Worm (Caenorhabditis elegans) whole organism, L4 larva: ENCODE measurements around the gene pan-1.

Experiments used
- D1046.2 ChIP-seq: fragments of 200-800 bp; sonication (Bioruptor generic); IDR thresholded peaks from 2 replicates; pipeline ENCODE4 v1.3.6; 2022; ENCODE audit warnings: missing genetic modification characterization, missing compliant biosample characterization
- F10B5.3 ChIP-seq: sonication (generic microtip); optimal IDR thresholded peaks from 2 replicates; lab custom pipeline; 2016; ENCODE audit warnings: mild to moderate bottlenecking, missing genetic modification characterization, missing compliant biosample characterization
- F26F4.8 ChIP-seq: fragments of 200-800 bp; sonication (Bioruptor generic); conservative IDR thresholded peaks from 2 replicates; pipeline ENCODE4 v1.3.6; 2022; ENCODE audit warnings: missing genetic modification characterization, missing compliant biosample characterization
- F49E8.2 ChIP-seq: sonication (generic microtip); optimal IDR thresholded peaks from 2 replicates; lab custom pipeline; 2016; ENCODE audit warnings: missing compliant biosample characterization, mild to moderate bottlenecking, missing genetic modification characterization, borderline replicate concordance
- R02D3.7 ChIP-seq: fragments of 150-350 bp; sonication (generic microtip); optimal IDR thresholded peaks from 3 replicates; lab custom pipeline; 2014; ENCODE audit warnings: missing biosample characterization, missing genetic modification characterization
- Y48G9A.11 ChIP-seq: fragments of 200-800 bp; sonication (Bioruptor generic); IDR thresholded peaks from 2 replicates; pipeline ENCODE4 v1.3.6; 2022; ENCODE audit warnings: missing genetic modification reagents, missing genetic modification characterization, missing compliant biosample characterization
- aha-1 ChIP-seq: fragments of 150-350 bp; peaks from one replicate; lab custom pipeline; 2014; ENCODE audit warnings: missing biosample characterization, missing genetic modification characterization
- ceh-20 ChIP-seq: fragments of 200-800 bp; sonication (Bioruptor generic); IDR thresholded peaks from 2 replicates; pipeline ENCODE4 v1.3.6; 2022; ENCODE audit warnings: missing genetic modification reagents, missing genetic modification characterization, missing compliant biosample characterization
- ceh-62 ChIP-seq: sonication (generic microtip); optimal IDR thresholded peaks from 2 replicates; lab custom pipeline; 2017; ENCODE audit warnings: missing biosample characterization, missing genetic modification characterization
- ceh-82 ChIP-seq: sonication (generic microtip); optimal IDR thresholded peaks from 2 replicates; lab custom pipeline; 2017; ENCODE audit warnings: missing biosample characterization, missing genetic modification characterization
- ctbp-1 ChIP-seq: fragments of 200-800 bp; sonication (Bioruptor generic); IDR thresholded peaks from 2 replicates; pipeline ENCODE4 v1.3.6; 2022; ENCODE audit warnings: missing genetic modification reagents, missing genetic modification characterization, missing compliant biosample characterization
- daf-16 ChIP-seq, 3 experiments: sonication (generic microtip); optimal IDR thresholded peaks; 2 replicates each; lab custom pipeline; 2016 to 2017; ENCODE audit warnings: missing genetic modification characterization in 3 of 3, missing genetic modification reagents in 3 of 3, mild to moderate bottlenecking in 2 of 3, missing compliant biosample characterization in 2 of 3, missing biosample characterization in 1 of 3, moderate library complexity in 1 of 3
- dpl-1 ChIP-seq: fragments of 150-350 bp; optimal IDR thresholded peaks from 2 replicates; lab custom pipeline; 2014; ENCODE audit warnings: missing biosample characterization, missing genetic modification reagents, missing genetic modification characterization
- duxl-1 ChIP-seq: sonication (generic microtip); optimal IDR thresholded peaks from 2 replicates; lab custom pipeline; 2016; ENCODE audit warnings: mild to moderate bottlenecking, missing genetic modification characterization, moderate library complexity, missing compliant biosample characterization; ENCODE audit not compliant: poor library complexity
- dve-1 ChIP-seq: sonication (generic microtip); optimal IDR thresholded peaks from 2 replicates; lab custom pipeline; 2017; ENCODE audit warnings: antibody characterized with exemption, mild to moderate bottlenecking, missing genetic modification characterization, missing compliant biosample characterization; ENCODE audit not compliant: insufficient read depth
- gei-8 ChIP-seq: fragments of 200-800 bp; sonication (Bioruptor generic); optimal IDR thresholded peaks from 2 replicates; lab custom pipeline; 2018; ENCODE audit warnings: mild to moderate bottlenecking, missing genetic modification characterization, missing compliant biosample characterization
- hlh-11 ChIP-seq: fragments of 200-800 bp; sonication (Bioruptor generic); optimal IDR thresholded peaks from 2 replicates; lab custom pipeline; 2018; ENCODE audit warnings: mild to moderate bottlenecking, missing genetic modification characterization, missing compliant biosample characterization
- hmg-1.1 ChIP-seq: fragments of 200-800 bp; sonication (Bioruptor generic); IDR thresholded peaks from 2 replicates; pipeline ENCODE4 v1.3.6; 2022; ENCODE audit warnings: missing genetic modification reagents, missing genetic modification characterization, missing compliant biosample characterization
- lin-15B ChIP-seq: fragments of 150-350 bp; sonication (generic microtip); optimal IDR thresholded peaks from 3 replicates; lab custom pipeline; 2014; ENCODE audit warnings: missing biosample characterization, missing genetic modification characterization
- lin-38 ChIP-seq: fragments of 200-800 bp; sonication (Bioruptor generic); IDR thresholded peaks from 2 replicates; pipeline ENCODE4 v1.3.6; 2022; ENCODE audit warnings: missing genetic modification reagents, missing genetic modification characterization, missing compliant biosample characterization
- lin-39 ChIP-seq: fragments of 150-350 bp; optimal IDR thresholded peaks from 2 replicates; lab custom pipeline; 2014; ENCODE audit warnings: missing biosample characterization, missing genetic modification reagents, missing genetic modification characterization
- lsy-2 ChIP-seq, 2 experiments: fragments of 150-350 bp in 1 of 2; sonication (generic microtip) in 1 of 2; optimal IDR thresholded peaks; 2 replicates each; lab custom pipeline; 2014 to 2017; ENCODE audit warnings: missing biosample characterization in 2 of 2, missing genetic modification characterization in 2 of 2
- mes-2 ChIP-seq: sonication (generic microtip); optimal IDR thresholded peaks from 2 replicates; lab custom pipeline; 2016; ENCODE audit warnings: missing genotype, mild to moderate bottlenecking, missing genetic modification characterization, missing compliant biosample characterization; ENCODE audit not compliant: poor library complexity, severe bottlenecking
- mxl-3 ChIP-seq: fragments of 200-800 bp; sonication (Bioruptor generic); optimal IDR thresholded peaks from 2 replicates; lab custom pipeline; 2018; ENCODE audit warnings: mild to moderate bottlenecking, missing genetic modification characterization, missing compliant biosample characterization
- nhr-102 ChIP-seq: sonication (generic microtip); optimal IDR thresholded peaks from 2 replicates; lab custom pipeline; 2016; ENCODE audit warnings: mild to moderate bottlenecking, missing genetic modification characterization, moderate library complexity, missing compliant biosample characterization
- nhr-11 ChIP-seq: fragments of 150-350 bp; optimal IDR thresholded peaks from 2 replicates; lab custom pipeline; 2014; ENCODE audit warnings: missing biosample characterization, missing genetic modification characterization
- nhr-25 ChIP-seq: sonication (generic microtip); optimal IDR thresholded peaks from 2 replicates; lab custom pipeline; 2017; ENCODE audit warnings: missing genetic modification characterization, mild to moderate bottlenecking, missing compliant biosample characterization, antibody characterized with exemption, moderate library complexity, borderline replicate concordance; ENCODE audit not compliant: insufficient read depth
- nhr-28 ChIP-seq: fragments of 150-350 bp; optimal IDR thresholded peaks from 2 replicates; lab custom pipeline; 2014; ENCODE audit warnings: missing biosample characterization, missing genetic modification characterization
- nhr-42 ChIP-seq: fragments of 200-800 bp; sonication (Bioruptor generic); IDR thresholded peaks from 2 replicates; pipeline ENCODE4 v1.3.6; 2022; ENCODE audit warnings: missing genetic modification characterization, missing compliant biosample characterization
- nhr-76 ChIP-seq: fragments of 150-350 bp; optimal IDR thresholded peaks from 2 replicates; lab custom pipeline; 2014; ENCODE audit warnings: missing biosample characterization, missing genetic modification characterization
- pqm-1 ChIP-seq: sonication (generic microtip); optimal IDR thresholded peaks from 2 replicates; lab custom pipeline; 2017; ENCODE audit warnings: missing biosample characterization, missing genetic modification characterization
- spr-1 ChIP-seq: sonication (generic microtip); optimal IDR thresholded peaks from 2 replicates; lab custom pipeline; 2016; ENCODE audit warnings: mild to moderate bottlenecking, missing genetic modification characterization, missing compliant biosample characterization
- tag-97 ChIP-seq: fragments of 200-800 bp; sonication (Bioruptor generic); IDR thresholded peaks from 2 replicates; pipeline ENCODE4 v1.3.6; 2022; ENCODE audit warnings: missing genetic modification characterization, missing compliant biosample characterization
- tra-1 ChIP-seq: fragments of 200-800 bp; sonication (Bioruptor generic); IDR thresholded peaks from 2 replicates; pipeline ENCODE4 v1.3.6; 2022; ENCODE audit warnings: missing genetic modification reagents, missing genetic modification characterization, missing compliant biosample characterization
- unc-130 ChIP-seq: sonication (generic microtip); optimal IDR thresholded peaks from 2 replicates; lab custom pipeline; 2016; ENCODE audit warnings: missing genetic modification reagents, missing genetic modification characterization, missing compliant biosample characterization
- unc-39 ChIP-seq: sonication (generic microtip); optimal IDR thresholded peaks from 2 replicates; lab custom pipeline; 2017; ENCODE audit warnings: missing biosample characterization, missing genetic modification characterization
- unc-62 ChIP-seq, 3 experiments: fragments of 150-350 bp in 1 of 3; sonication (generic microtip); optimal IDR thresholded peaks in 2 of 3; peaks in 1 of 3; 1 replicate in 1 of 3; 2 replicates in 2 of 3; lab custom pipeline; 2014 to 2017; ENCODE audit warnings: missing biosample characterization in 3 of 3, missing genetic modification characterization in 3 of 3, missing genetic modification reagents in 3 of 3, missing genotype in 1 of 3
- zfp-2 ChIP-seq: sonication (generic microtip); optimal IDR thresholded peaks from 2 replicates; lab custom pipeline; 2016; ENCODE audit warnings: mild to moderate bottlenecking, missing genetic modification characterization, missing compliant biosample characterization
- zfp-3 ChIP-seq: fragments of 200-800 bp; sonication (Bioruptor generic); conservative IDR thresholded peaks from 2 replicates; pipeline ENCODE4 v1.3.6; 2022; ENCODE audit warnings: missing genetic modification reagents, missing genetic modification characterization, missing compliant biosample characterization

The pan-1 gene

ce11 chrIII:4595771-4596227 lies 33.3 kb downstream of the pan-1 start, which contains the start of gene asb-1:
asb-1 (minus strand) TSS chrIII:4595821.
- TF ChIP-seq F49E8.2 (tag; lab: Kevin White, UChicago): peak; percentile 6
- TF ChIP-seq lin-38 (GFP tag; lab: Robert Waterston, UW): peak; percentile 33; the same call in 1 of the 2 replicates
- no peak for TF ChIP-seq ceh-20 (GFP tag; lab: Robert Waterston, UW)
- TF ChIP-seq ceh-62: no peak
- TF ChIP-seq nhr-102 (tag; lab: Kevin White, UChicago): no peak
- no peak for TF ChIP-seq nhr-11 (tag; lab: Kevin White, UChicago)
- peak; percentile 28 for TF ChIP-seq mes-2
- no peak for TF ChIP-seq nhr-25
- TF ChIP-seq nhr-76 (tag; lab: Kevin White, UChicago): no peak
- TF ChIP-seq spr-1: no peak
- no peak for TF ChIP-seq lin-15B (tag; lab: Kevin White, UChicago)
- TF ChIP-seq pqm-1 (tag; lab: Kevin White, UChicago): no peak
- TF ChIP-seq F26F4.8 (GFP tag; lab: Robert Waterston, UW): no peak
- TF ChIP-seq zfp-3 (GFP tag; lab: Robert Waterston, UW): no peak
- no peak for TF ChIP-seq tra-1 (GFP tag; lab: Robert Waterston, UW)
- no peak for TF ChIP-seq duxl-1 (tag; lab: Kevin White, UChicago)
- TF ChIP-seq F10B5.3 (tag; lab: Kevin White, UChicago): no peak
- no peak for TF ChIP-seq ctbp-1 (GFP tag; lab: Robert Waterston, UW)
- 0 out of 2 replicates have a peak, but pooled peaks have one; percentile 51 for TF ChIP-seq Y48G9A.11 (GFP tag; lab: Robert Waterston, UW)
- TF ChIP-seq dve-1: no peak
- no peak for TF ChIP-seq nhr-42 (GFP tag; lab: Robert Waterston, UW)
- TF ChIP-seq mxl-3: no peak

ce11 chrIII:4600139-4600762 lies 37.7 kb downstream of the pan-1 start, which contains the start of gene mab-21:
mab-21 (plus strand) TSS chrIII:4600753.
- TF ChIP-seq hlh-11 (tag; lab: Kevin White, UChicago): peak; percentile 44
- no peak for TF ChIP-seq dpl-1 (GFP tag; lab: Kevin White, UChicago)
- no peak for TF ChIP-seq nhr-42 (GFP tag; lab: Robert Waterston, UW)
- no peak for TF ChIP-seq gei-8 (GFP tag; lab: Kevin White, UChicago)
- TF ChIP-seq ceh-82: no peak
- no peak for TF ChIP-seq D1046.2 (GFP tag; lab: Robert Waterston, UW)
- peak in 1 of 2 experiments; percentile 92 for TF ChIP-seq unc-62 (GFP tag; optimal IDR thresholded peaks at IDR 0.05 in 1 of 2; lab: Kevin White, UChicago)
- no peak for TF ChIP-seq unc-62 (tag; optimal IDR thresholded peaks at IDR 0.05; lab: Kevin White, UChicago)
- TF ChIP-seq daf-16 (GFP tag; optimal IDR thresholded peaks at IDR 0.05; lab: Kevin White, UChicago): peak in 1 of 2 experiments; percentile 9
- TF ChIP-seq daf-16 (tag; optimal IDR thresholded peaks at IDR 0.05; lab: Kevin White, UChicago): no peak
- TF ChIP-seq R02D3.7 (tag; lab: Kevin White, UChicago): no peak
- TF ChIP-seq unc-39: no peak
- TF ChIP-seq hmg-1.1 (GFP tag; lab: Robert Waterston, UW): no peak
- no peak for TF ChIP-seq tag-97 (GFP tag; lab: Robert Waterston, UW)
- peak; percentile 32 for TF ChIP-seq mxl-3
- peak; percentile 73 for TF ChIP-seq aha-1 (tag; lab: Kevin White, UChicago)
- no peak for TF ChIP-seq unc-130 (GFP tag; lab: Kevin White, UChicago)
- TF ChIP-seq nhr-28 (tag; lab: Kevin White, UChicago): peak; percentile 57
- no peak for TF ChIP-seq Y48G9A.11 (GFP tag; lab: Robert Waterston, UW)
- no peak for TF ChIP-seq zfp-2 (tag; lab: Kevin White, UChicago)
- TF ChIP-seq lsy-2 (tag; optimal IDR thresholded peaks at IDR 0.05; lab: Kevin White, UChicago): peak in 1 of 2 experiments; percentile 13
- TF ChIP-seq nhr-11 (tag; lab: Kevin White, UChicago): peak; percentile 5
- no peak for TF ChIP-seq lin-39
- TF ChIP-seq dve-1: no peak
- TF ChIP-seq, all 104 proteins: peak for 8
